Worm (Caenorhabditis elegans) whole organism, late embryonic: ENCODE measurements around the gene unc-32.

Experiments
- ama-1 ChIP-seq: fragments of 150-350 bp; optimal IDR thresholded peaks from 2 replicates; lab custom pipeline; 2014
- ceh-6 ChIP-seq: fragments of 200-800 bp; sonication (Bioruptor generic); optimal IDR thresholded peaks from 2 replicates; lab custom pipeline; 2018; ENCODE audit warnings: mild to moderate bottlenecking, missing genetic modification characterization, missing compliant biosample characterization
- ets-4 ChIP-seq: sonication (generic microtip); optimal IDR thresholded peaks from 2 replicates; lab custom pipeline; 2016; ENCODE audit warnings: missing genetic modification characterization, missing compliant biosample characterization
- fax-1 ChIP-seq: sonication (generic microtip); optimal IDR thresholded peaks from 2 replicates; lab custom pipeline; 2016; ENCODE audit warnings: missing genotype, missing genetic modification characterization, missing compliant biosample characterization
- nfya-1 ChIP-seq: sonication (generic microtip); optimal IDR thresholded peaks from 2 replicates; lab custom pipeline; 2017; ENCODE audit warnings: missing genetic modification characterization, mild to moderate bottlenecking, missing compliant biosample characterization, antibody characterized with exemption, moderate library complexity
- rnt-1 ChIP-seq: sonication (generic microtip); optimal IDR thresholded peaks from 2 replicates; lab custom pipeline; 2016; ENCODE audit warnings: missing genetic modification characterization, missing compliant biosample characterization

DNA sequence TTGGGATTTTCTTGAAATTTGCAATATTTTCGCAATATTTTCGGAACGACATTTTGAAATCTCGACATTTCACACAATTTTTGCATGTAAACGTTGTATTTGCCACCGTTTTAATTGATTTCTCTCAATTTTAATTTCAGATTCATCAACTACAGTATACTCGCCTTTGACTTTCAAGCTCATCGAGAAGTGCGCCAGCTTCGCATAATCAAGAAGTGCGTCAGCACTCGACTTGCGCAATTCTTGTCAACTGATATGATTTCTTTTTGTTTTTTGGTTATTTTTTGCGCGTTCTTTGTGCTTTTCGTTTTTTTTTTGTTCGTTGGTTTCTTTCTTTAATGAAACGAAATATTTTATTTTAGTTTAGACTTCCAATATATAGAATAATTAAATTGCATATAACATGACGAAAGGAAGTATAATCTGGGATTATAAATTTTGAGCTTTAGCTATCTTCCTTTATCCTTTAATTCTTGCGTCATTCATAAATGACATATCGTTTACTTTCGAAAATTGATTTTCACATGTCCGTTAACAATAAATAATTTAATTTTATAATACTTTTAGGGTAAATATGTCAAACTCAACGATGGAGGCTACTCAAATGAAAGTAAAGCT lies 18.1 kb upstream of the unc-32 start, which contains the start of gene famh-136:
- no peak for TF ChIP-seq ama-1 (lab: Kevin White, UChicago)
- peak; percentile 7 for TF ChIP-seq fax-1
- TF ChIP-seq nfya-1, result peak; percentile 59
- TF ChIP-seq ceh-6 (GFP tag; lab: Kevin White, UChicago), result no peak
- TF ChIP-seq rnt-1 (tag; lab: Kevin White, UChicago), result no peak
- no peak for TF ChIP-seq ets-4 (tag; lab: Kevin White, UChicago)
